Worm (Caenorhabditis elegans) whole organism, young adult: ENCODE results near the gene K05F1.14.
A peak's percentile ranks its signal among the peaks of the same experiment; 100 is the strongest.

Source experiments
- B0019.2 ChIP-seq: fragments of 200-800 bp; sonication (Bioruptor generic); conservative IDR thresholded peaks from 2 replicates; pipeline ENCODE4 v1.3.6; 2022; ENCODE audit warnings: missing genetic modification reagents, missing genetic modification characterization, missing compliant biosample characterization
- B0035.1 ChIP-seq: sonication (generic microtip); optimal IDR thresholded peaks from 2 replicates; lab custom pipeline; 2016; ENCODE audit warnings: missing genetic modification characterization, mild to moderate bottlenecking, missing compliant biosample characterization, missing genotype, missing genetic modification reagents
- B0336.3 ChIP-seq: fragments of 200-800 bp; sonication (Bioruptor generic); IDR thresholded peaks from 2 replicates; pipeline ENCODE4 v1.3.6; 2022; ENCODE audit warnings: missing genetic modification characterization, missing compliant biosample characterization
- C17E4.6 ChIP-seq: fragments of 200-800 bp; sonication (Bioruptor generic); IDR thresholded peaks from 2 replicates; pipeline ENCODE4 v1.3.6; 2022; ENCODE audit warnings: missing genetic modification reagents, missing genetic modification characterization, missing compliant biosample characterization
- F10E7.11 ChIP-seq: sonication (generic microtip); optimal IDR thresholded peaks from 2 replicates; lab custom pipeline; 2017; ENCODE audit warnings: mild to moderate bottlenecking, missing genetic modification characterization, moderate library complexity, missing compliant biosample characterization
- F55B11.4 ChIP-seq: sonication (generic microtip); optimal IDR thresholded peaks from 2 replicates; lab custom pipeline; 2016; ENCODE audit warnings: missing compliant biosample characterization, missing genetic modification characterization, borderline replicate concordance; ENCODE audit not compliant: insufficient read depth
- F57C9.4 ChIP-seq: sonication (generic microtip); optimal IDR thresholded peaks from 2 replicates; lab custom pipeline; 2017; ENCODE audit warnings: mild to moderate bottlenecking, missing genetic modification characterization, missing compliant biosample characterization
- K11D2.4 ChIP-seq: fragments of 200-800 bp; sonication (Bioruptor generic); IDR thresholded peaks from 2 replicates; pipeline ENCODE4 v1.3.6; 2022; ENCODE audit warnings: missing genetic modification reagents, missing genetic modification characterization, missing compliant biosample characterization
- Y53G8AR.9 ChIP-seq: fragments of 200-800 bp; sonication (Bioruptor generic); conservative IDR thresholded peaks from 2 replicates; pipeline ENCODE4 v1.3.6; 2022; ENCODE audit warnings: missing genetic modification reagents, missing genetic modification characterization, missing compliant biosample characterization
- Y56A3A.18 ChIP-seq: fragments of 200-800 bp; sonication (Bioruptor generic); IDR thresholded peaks from 2 replicates; pipeline ENCODE4 v1.3.6; 2022; ENCODE audit warnings: missing genetic modification reagents, missing genetic modification characterization, missing compliant biosample characterization
- Y67H2A.10 ChIP-seq: fragments of 200-800 bp; sonication (Bioruptor generic); conservative IDR thresholded peaks from 2 replicates; pipeline ENCODE4 v1.3.6; 2022; ENCODE audit warnings: missing genetic modification reagents, missing genetic modification characterization, missing compliant biosample characterization
- akir-1 ChIP-seq: fragments of 200-800 bp; sonication (Bioruptor generic); optimal IDR thresholded peaks from 2 replicates; lab custom pipeline; 2018; ENCODE audit warnings: mild to moderate bottlenecking, missing genetic modification characterization, moderate library complexity, missing compliant biosample characterization
- atf-7 ChIP-seq: sonication (generic microtip); optimal IDR thresholded peaks from 2 replicates; lab custom pipeline; 2017; ENCODE audit warnings: mild to moderate bottlenecking, missing genetic modification characterization, missing compliant biosample characterization
- attf-3 ChIP-seq: fragments of 200-800 bp; sonication (Bioruptor generic); conservative IDR thresholded peaks from 2 replicates; pipeline ENCODE4 v1.3.6; 2022; ENCODE audit warnings: missing genetic modification reagents, missing genetic modification characterization, missing compliant biosample characterization
- bed-2 ChIP-seq: fragments of 200-800 bp; sonication (Bioruptor generic); IDR thresholded peaks from 2 replicates; pipeline ENCODE4 v1.3.6; 2022; ENCODE audit warnings: missing genetic modification reagents, missing genetic modification characterization, missing compliant biosample characterization
- ceh-40 ChIP-seq: fragments of 200-800 bp; sonication (Bioruptor generic); IDR thresholded peaks from 2 replicates; pipeline ENCODE4 v1.3.6; 2022; ENCODE audit warnings: missing genetic modification characterization, missing compliant biosample characterization
- dox-1 ChIP-seq: fragments of 200-800 bp; sonication (Bioruptor generic); IDR thresholded peaks from 2 replicates; pipeline ENCODE4 v1.3.6; 2022; ENCODE audit warnings: missing genetic modification reagents, missing genetic modification characterization, missing compliant biosample characterization
- efl-1 ChIP-seq: fragments of 150-350 bp; optimal IDR thresholded peaks from 2 replicates; lab custom pipeline; 2014; ENCODE audit warnings: missing biosample characterization, missing genetic modification reagents, missing genetic modification characterization
- egl-18 ChIP-seq: fragments of 200-800 bp; sonication (Bioruptor generic); IDR thresholded peaks from 2 replicates; pipeline ENCODE4 v1.3.6; 2022; ENCODE audit warnings: missing genetic modification reagents, missing genetic modification characterization, missing compliant biosample characterization
- egrh-3 ChIP-seq: fragments of 200-800 bp; sonication (Bioruptor generic); IDR thresholded peaks from 2 replicates; pipeline ENCODE4 v1.3.6; 2022; ENCODE audit warnings: missing genetic modification reagents, missing genetic modification characterization, missing compliant biosample characterization
- ets-4 ChIP-seq: fragments of 200-800 bp; sonication (Bioruptor generic); optimal IDR thresholded peaks from 2 replicates; lab custom pipeline; 2018; ENCODE audit warnings: mild to moderate bottlenecking, missing genetic modification characterization, missing compliant biosample characterization
- him-1 ChIP-seq: sonication (generic microtip); optimal IDR thresholded peaks from 2 replicates; lab custom pipeline; 2016; ENCODE audit warnings: missing genotype, missing genetic modification reagents, missing genetic modification characterization, missing compliant biosample characterization
- hmg-1.2 ChIP-seq: fragments of 200-800 bp; sonication (Bioruptor generic); IDR thresholded peaks from 2 replicates; pipeline ENCODE4 v1.3.6; 2022; ENCODE audit warnings: missing genetic modification reagents, missing genetic modification characterization, missing compliant biosample characterization
- lag-1 ChIP-seq: fragments of 200-800 bp; sonication (Bioruptor generic); IDR thresholded peaks from 2 replicates; pipeline ENCODE4 v1.3.6; 2022; ENCODE audit warnings: missing genetic modification reagents, missing genetic modification characterization, missing compliant biosample characterization
- let-607 ChIP-seq, 2 experiments: fragments of 200-800 bp in 1 of 2; sonication (Bioruptor generic) in 1 of 2; sonication (generic microtip) in 1 of 2; optimal IDR thresholded peaks; 2 replicates each; lab custom pipeline; 2016 to 2018; ENCODE audit warnings: mild to moderate bottlenecking in 2 of 2, missing compliant biosample characterization in 2 of 2, missing genetic modification characterization in 2 of 2, moderate library complexity in 2 of 2, missing genotype in 1 of 2
- lin-54 ChIP-seq: fragments of 200-800 bp; sonication (Bioruptor generic); optimal IDR thresholded peaks from 2 replicates; lab custom pipeline; 2018; ENCODE audit warnings: mild to moderate bottlenecking, missing genetic modification characterization, missing compliant biosample characterization
- mes-4 ChIP-seq: sonication (generic microtip); optimal IDR thresholded peaks from 2 replicates; lab custom pipeline; 2016; ENCODE audit warnings: missing genotype, missing genetic modification characterization, missing compliant biosample characterization
- nfyb-1 ChIP-seq: fragments of 200-800 bp; sonication (Bioruptor generic); IDR thresholded peaks from 2 replicates; pipeline ENCODE4 v1.3.6; 2022; ENCODE audit warnings: missing genetic modification reagents, missing genetic modification characterization, missing compliant biosample characterization
- nhr-179 ChIP-seq: sonication (generic microtip); optimal IDR thresholded peaks from 2 replicates; lab custom pipeline; 2016; ENCODE audit warnings: mild to moderate bottlenecking, missing genetic modification characterization, missing compliant biosample characterization
- nhr-80 ChIP-seq: sonication (generic microtip); optimal IDR thresholded peaks from 2 replicates; lab custom pipeline; 2016; ENCODE audit warnings: missing genetic modification characterization, missing compliant biosample characterization
- pbrm-1 ChIP-seq: fragments of 200-800 bp; sonication (Bioruptor generic); IDR thresholded peaks from 2 replicates; pipeline ENCODE4 v1.3.6; 2022; ENCODE audit warnings: missing genetic modification reagents, missing genetic modification characterization, missing compliant biosample characterization
- snpc-1.3 ChIP-seq: sonication (generic microtip); optimal IDR thresholded peaks from 2 replicates; lab custom pipeline; 2017; ENCODE audit warnings: missing genetic modification characterization, mild to moderate bottlenecking, missing compliant biosample characterization, antibody characterized with exemption, moderate library complexity, missing genotype, missing genetic modification reagents; ENCODE audit not compliant: insufficient read depth
- snpc-3.4 ChIP-seq: sonication (generic microtip); optimal IDR thresholded peaks from 2 replicates; lab custom pipeline; 2017; ENCODE audit warnings: missing genetic modification characterization, mild to moderate bottlenecking, missing compliant biosample characterization, antibody characterized with exemption, moderate library complexity, missing genotype, missing genetic modification reagents
- snpc-4 ChIP-seq, 5 experiments: fragments of 150-350 bp in 1 of 5; sonication (generic microtip) in 4 of 5; optimal IDR thresholded peaks; 2 replicates each; lab custom pipeline; 2014 to 2018; ENCODE audit warnings: missing genetic modification characterization in 5 of 5, missing biosample characterization in 3 of 5, antibody characterized with exemption in 2 of 5, mild to moderate bottlenecking in 2 of 5, missing compliant biosample characterization in 2 of 5, missing genotype in 2 of 5, moderate library complexity in 2 of 5, missing genetic modification reagents in 1 of 5
- zfh-2 ChIP-seq: fragments of 200-800 bp; sonication (Bioruptor generic); conservative IDR thresholded peaks from 2 replicates; pipeline ENCODE4 v1.3.6; 2022; ENCODE audit warnings: missing genetic modification reagents, missing genetic modification characterization, missing compliant biosample characterization

K05F1.14 gene

ce11 chrII:5831373-5831772 is 39.0 kb upstream of the K05F1.14 start:
- TF ChIP-seq egl-18 (GFP tag; lab: Robert Waterston, UW) (no peak), egrh-3 (GFP tag; lab: Robert Waterston, UW) (peak; percentile 57; the same call in 1 of the 2 replicates), zfh-2 (GFP tag; lab: Robert Waterston, UW) (peak; percentile 82)

- TF ChIP-seq ceh-40: no peak
- 0 out of 2 replicates have a peak, but pooled peaks have one; percentile 23 for TF ChIP-seq nfyb-1 (GFP tag; lab: Robert Waterston, UW)
- TF ChIP-seq dox-1 (GFP tag; lab: Robert Waterston, UW): peak; percentile 23; the same call in 1 of the 2 replicates
- 0 out of 2 replicates have a peak, but pooled peaks have one; percentile 8 for TF ChIP-seq Y53G8AR.9 (GFP tag; lab: Robert Waterston, UW)
- peak; percentile 52 for TF ChIP-seq nhr-80 (tag; lab: Kevin White, UChicago)
- TF ChIP-seq, all 124 proteins: peak for 4
Observed at ce11 chrII:5829940-5830424, 37.6 kb upstream of the K05F1.14 start, which contains the start of gene col-74. Gene col-74, plus strand, starts transcription at chrII:5830374.

- TF ChIP-seq efl-1 (GFP tag; lab: Kevin White, UChicago): no peak
Observed at ce11 chrII:5828486-5828885, 36.1 kb upstream of the K05F1.14 start, which contains the start of gene ZK1248.11. Gene ZK1248.11, minus strand, starts transcription at chrII:5828586.

- TF ChIP-seq snpc-4 (GFP tag; optimal IDR thresholded peaks at IDR 0.05; lab: Kevin White, UChicago): no peak
- TF ChIP-seq snpc-4 (tag; optimal IDR thresholded peaks at IDR 0.05; lab: Kevin White, UChicago): no peak
- no peak for TF ChIP-seq ets-4 (GFP tag; lab: Kevin White, UChicago)
- no peak for TF ChIP-seq attf-3
- no peak for TF ChIP-seq pbrm-1 (GFP tag; lab: Robert Waterston, UW)
- no peak for TF ChIP-seq Y56A3A.18 (GFP tag; lab: Robert Waterston, UW)
- no peak for TF ChIP-seq F57C9.4
- TF ChIP-seq snpc-3.4 (tag; lab: Kevin White, UChicago): no peak
- no peak for TF ChIP-seq F10E7.11 (tag; lab: Kevin White, UChicago)
- no peak for TF ChIP-seq F55B11.4 (tag; lab: Kevin White, UChicago)
- no peak for TF ChIP-seq him-1 (tag; lab: Kevin White, UChicago)
- no peak for TF ChIP-seq B0019.2 (GFP tag; lab: Robert Waterston, UW)
- TF ChIP-seq egl-18 (GFP tag; lab: Robert Waterston, UW): no peak
- no peak for TF ChIP-seq lag-1 (GFP tag; lab: Robert Waterston, UW)
- no peak for TF ChIP-seq snpc-1.3
- TF ChIP-seq mes-4: no peak
- no peak for TF ChIP-seq bed-2
- TF ChIP-seq akir-1: no peak
- TF ChIP-seq nhr-179 (tag; lab: Kevin White, UChicago): no peak
Observed at ce11 chrII:5827364-5827763, 35.0 kb upstream of the K05F1.14 start, which contains the start of gene tbc-2. Gene tbc-2, minus strand, starts transcription at chrII:5827443.

- 0 out of 2 replicates have a peak, but pooled peaks have one; percentile 4 for TF ChIP-seq hmg-1.2 (GFP tag; lab: Robert Waterston, UW)
- TF ChIP-seq B0035.1: no peak
- no peak for TF ChIP-seq lin-54 (GFP tag; lab: Kevin White, UChicago)
- no peak for TF ChIP-seq atf-7 (tag; lab: Kevin White, UChicago)
- no peak for TF ChIP-seq K11D2.4 (GFP tag; lab: Robert Waterston, UW)
- TF ChIP-seq pbrm-1 (GFP tag; lab: Robert Waterston, UW): no peak
- no peak for TF ChIP-seq let-607 (tag; optimal IDR thresholded peaks at IDR 0.05; lab: Kevin White, UChicago)
- TF ChIP-seq B0336.3 (GFP tag; lab: Robert Waterston, UW): no peak
- no peak for TF ChIP-seq C17E4.6 (GFP tag; lab: Robert Waterston, UW)
- no peak for TF ChIP-seq Y67H2A.10
- TF ChIP-seq nfyb-1 (GFP tag; lab: Robert Waterston, UW): 0 out of 2 replicates have a peak, but pooled peaks have one; percentile 8
Observed at ce11 chrII:5820282-5820762, 27.9 kb upstream of the K05F1.14 start, which contains the start of gene ehs-1. Gene ehs-1, plus strand, starts transcription at chrII:5820712.
